Worm (Caenorhabditis elegans) whole organism, L2 larva: ENCODE data around the gene cdr-2.

ENCODE experiments used
- C34F6.9 ChIP-seq: fragments of 150-350 bp; optimal IDR thresholded peaks from 2 replicates; lab custom pipeline; 2014; ENCODE audit warnings: missing biosample characterization, missing genetic modification characterization
- F13H6.1 ChIP-seq: sonication (generic microtip); optimal IDR thresholded peaks from 2 replicates; lab custom pipeline; 2016; ENCODE audit warnings: missing genetic modification characterization, missing compliant biosample characterization
- R02D3.7 ChIP-seq: fragments of 150-350 bp; optimal IDR thresholded peaks from 2 replicates; lab custom pipeline; 2014; ENCODE audit warnings: missing biosample characterization, missing genetic modification characterization
- Y55F3AM.14 ChIP-seq: fragments of 200-800 bp; sonication (Bioruptor generic); optimal IDR thresholded peaks from 2 replicates; lab custom pipeline; 2018; ENCODE audit warnings: mild to moderate bottlenecking, missing genetic modification characterization, missing compliant biosample characterization
- alr-1 ChIP-seq: fragments of 150-350 bp; optimal IDR thresholded peaks from 2 replicates; lab custom pipeline; 2014; ENCODE audit warnings: missing biosample characterization, missing genetic modification characterization
- aly-2 ChIP-seq: fragments of 150-350 bp; optimal IDR thresholded peaks from 2 replicates; lab custom pipeline; 2014; ENCODE audit warnings: missing biosample characterization, missing genetic modification characterization
- ama-1 ChIP-seq: fragments of 150-350 bp; optimal IDR thresholded peaks from 2 replicates; lab custom pipeline; 2018; ENCODE audit warnings: inconsistent platforms
- blmp-1 ChIP-seq: sonication (generic microtip); optimal IDR thresholded peaks from 2 replicates; lab custom pipeline; 2017; ENCODE audit warnings: missing genetic modification characterization, mild to moderate bottlenecking, missing compliant biosample characterization, antibody characterized with exemption, moderate library complexity; ENCODE audit not compliant: insufficient read depth
- ceh-16 ChIP-seq: fragments of 150-350 bp; optimal IDR thresholded peaks from 2 replicates; lab custom pipeline; 2014; ENCODE audit warnings: missing biosample characterization, missing genetic modification characterization
- ceh-82 ChIP-seq: fragments of 150-350 bp; optimal IDR thresholded peaks from 2 replicates; lab custom pipeline; 2014; ENCODE audit warnings: missing biosample characterization, missing genetic modification characterization
- crh-2 ChIP-seq: sonication (generic microtip); optimal IDR thresholded peaks from 2 replicates; lab custom pipeline; 2017; ENCODE audit warnings: missing biosample characterization, missing genetic modification characterization
- dmd-4 ChIP-seq: sonication (generic microtip); optimal IDR thresholded peaks from 2 replicates; lab custom pipeline; 2017; ENCODE audit warnings: missing biosample characterization, missing genetic modification characterization
- fos-1 ChIP-seq: fragments of 150-350 bp; optimal IDR thresholded peaks from 2 replicates; lab custom pipeline; 2014; ENCODE audit warnings: missing biosample characterization, missing genetic modification characterization
- gmeb-1 ChIP-seq: fragments of 150-350 bp; optimal IDR thresholded peaks from 2 replicates; lab custom pipeline; 2014; ENCODE audit warnings: missing biosample characterization, missing genetic modification characterization
- lin-11 ChIP-seq: fragments of 150-350 bp; sonication (generic microtip); optimal IDR thresholded peaks from 2 replicates; lab custom pipeline; 2014; ENCODE audit warnings: missing biosample characterization, missing genetic modification characterization, inconsistent platforms, mixed read lengths
- lin-13 ChIP-seq: fragments of 150-350 bp; optimal IDR thresholded peaks from 2 replicates; lab custom pipeline; 2014; ENCODE audit warnings: missing biosample characterization, missing genetic modification reagents, missing genetic modification characterization
- mab-5 ChIP-seq: fragments of 150-350 bp; optimal IDR thresholded peaks from 2 replicates; lab custom pipeline; 2014; ENCODE audit warnings: missing biosample characterization, missing genetic modification characterization
- mdl-1 ChIP-seq, 2 experiments: fragments of 150-350 bp in 1 of 2; sonication (generic microtip) in 1 of 2; optimal IDR thresholded peaks; 2 replicates each; lab custom pipeline; 2017; ENCODE audit warnings: missing biosample characterization in 2 of 2, missing genetic modification characterization in 2 of 2
- nhr-10 ChIP-seq: sonication (generic microtip); optimal IDR thresholded peaks from 2 replicates; lab custom pipeline; 2017; ENCODE audit warnings: missing biosample characterization, missing genetic modification characterization
- nhr-11 ChIP-seq: fragments of 150-350 bp; optimal IDR thresholded peaks from 2 replicates; lab custom pipeline; 2014; ENCODE audit warnings: missing biosample characterization, missing genetic modification characterization
- nhr-129 ChIP-seq: fragments of 150-350 bp; optimal IDR thresholded peaks from 2 replicates; lab custom pipeline; 2014; ENCODE audit warnings: missing biosample characterization, missing genetic modification characterization
- nhr-21 ChIP-seq: fragments of 150-350 bp; optimal IDR thresholded peaks from 2 replicates; lab custom pipeline; 2014; ENCODE audit warnings: missing biosample characterization, missing genetic modification characterization
- nhr-23 ChIP-seq: fragments of 150-350 bp; optimal IDR thresholded peaks from 2 replicates; lab custom pipeline; 2014; ENCODE audit warnings: missing biosample characterization, missing genetic modification reagents, missing genetic modification characterization
- nhr-237 ChIP-seq: fragments of 150-350 bp; optimal IDR thresholded peaks from 2 replicates; lab custom pipeline; 2014; ENCODE audit warnings: missing biosample characterization, missing genetic modification characterization
- nhr-6 ChIP-seq: fragments of 150-350 bp; optimal IDR thresholded peaks from 2 replicates; lab custom pipeline; 2014; ENCODE audit warnings: missing biosample characterization, missing genetic modification characterization
- nhr-77 ChIP-seq: fragments of 150-350 bp; optimal IDR thresholded peaks from 2 replicates; lab custom pipeline; 2014; ENCODE audit warnings: missing biosample characterization, missing genetic modification characterization
- peb-1 ChIP-seq: fragments of 150-350 bp; optimal IDR thresholded peaks from 2 replicates; lab custom pipeline; 2014; ENCODE audit warnings: missing biosample characterization, missing genetic modification characterization
- sem-4 ChIP-seq: fragments of 150-350 bp; optimal IDR thresholded peaks from 2 replicates; lab custom pipeline; 2014; ENCODE audit warnings: missing biosample characterization, missing genetic modification reagents, missing genetic modification characterization
- skn-1 ChIP-seq: sonication (generic microtip); optimal IDR thresholded peaks from 2 replicates; lab custom pipeline; 2017; ENCODE audit warnings: missing biosample characterization, missing genetic modification characterization
- sma-9 ChIP-seq, 2 experiments: fragments of 150-350 bp in 1 of 2; sonication (generic microtip) in 1 of 2; optimal IDR thresholded peaks; 2 replicates each; lab custom pipeline; 2014 to 2016; ENCODE audit warnings: missing genetic modification characterization in 2 of 2, mild to moderate bottlenecking in 1 of 2, missing biosample characterization in 1 of 2, missing compliant biosample characterization in 1 of 2, missing genetic modification reagents in 1 of 2, moderate library complexity in 1 of 2
- snpc-4 ChIP-seq: fragments of 150-350 bp; optimal IDR thresholded peaks from 2 replicates; lab custom pipeline; 2014; ENCODE audit warnings: missing biosample characterization, missing genetic modification characterization
- unc-39 ChIP-seq: fragments of 150-350 bp; optimal IDR thresholded peaks from 2 replicates; lab custom pipeline; 2014; ENCODE audit warnings: missing biosample characterization, missing genetic modification characterization
- zag-1 ChIP-seq: fragments of 150-350 bp; optimal IDR thresholded peaks from 2 replicates; lab custom pipeline; 2014; ENCODE audit warnings: missing biosample characterization, missing genetic modification characterization
- ztf-1 ChIP-seq: fragments of 200-800 bp; sonication (Bioruptor generic); conservative IDR thresholded peaks from 2 replicates; pipeline ENCODE4 v1.3.6; 2022; ENCODE audit warnings: missing genetic modification characterization, missing compliant biosample characterization
- ztf-11 ChIP-seq: sonication (generic microtip); optimal IDR thresholded peaks from 2 replicates; lab custom pipeline; 2017; ENCODE audit warnings: missing biosample characterization, missing genetic modification characterization
- ztf-4 ChIP-seq: fragments of 150-350 bp; optimal IDR thresholded peaks from 2 replicates; lab custom pipeline; 2014; ENCODE audit warnings: missing biosample characterization, missing genetic modification characterization

Gene cdr-2

DNA sequence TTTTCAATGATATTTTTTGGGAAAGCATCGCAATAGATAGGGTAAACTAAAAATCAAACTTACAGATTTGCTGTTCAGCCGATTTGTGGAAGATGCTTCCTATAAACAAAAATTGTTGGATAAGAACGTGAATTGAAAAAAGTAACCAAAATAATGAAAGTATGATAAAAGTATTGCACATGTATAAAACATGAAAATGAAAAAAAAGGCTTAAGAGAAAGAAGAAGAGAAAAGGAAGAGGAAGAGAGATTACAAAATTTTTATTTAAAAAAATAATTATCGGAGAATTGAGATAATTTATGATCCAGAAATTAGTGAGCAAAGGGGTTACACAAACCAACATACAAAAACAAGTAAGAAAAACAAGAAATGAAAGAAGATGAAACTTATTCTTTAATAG, 25.9 kb upstream of the cdr-2 start, which contains the start of gene pals-37:
TSS of gene pals-37 (minus strand) at position 101 of the 400 bp plus-strand sequence.
- TF ChIP-seq skn-1, result no peak
- no peak for TF ChIP-seq aly-2 (tag; lab: Kevin White, UChicago)
- TF ChIP-seq ceh-16 (tag; lab: Kevin White, UChicago), result no peak
- no peak for TF ChIP-seq R02D3.7 (tag; lab: Kevin White, UChicago)
- no peak for TF ChIP-seq mab-5 (tag; lab: Kevin White, UChicago)
- TF ChIP-seq mdl-1 (tag; optimal IDR thresholded peaks at IDR 0.05; lab: Kevin White, UChicago), result no peak
- TF ChIP-seq unc-39, result no peak
- no peak for TF ChIP-seq ceh-82 (tag; lab: Kevin White, UChicago)
- no peak for TF ChIP-seq snpc-4 (tag; lab: Kevin White, UChicago)
- TF ChIP-seq nhr-11, result no peak
- no peak for TF ChIP-seq ztf-4 (tag; lab: Kevin White, UChicago)
- TF ChIP-seq lin-11 (tag; lab: Kevin White, UChicago), result no peak
- TF ChIP-seq alr-1 (tag; lab: Kevin White, UChicago), result no peak
- TF ChIP-seq nhr-10 (tag; lab: Kevin White, UChicago), result no peak
- no peak for TF ChIP-seq lin-13 (GFP tag; lab: Kevin White, UChicago)
- TF ChIP-seq peb-1 (tag; lab: Kevin White, UChicago), result no peak
- TF ChIP-seq gmeb-1, result no peak
- no peak for TF ChIP-seq sem-4
- TF ChIP-seq nhr-23 (tag; lab: Kevin White, UChicago), result no peak
- TF ChIP-seq ztf-1 (GFP tag; lab: Robert Waterston, UW), result no peak

DNA sequence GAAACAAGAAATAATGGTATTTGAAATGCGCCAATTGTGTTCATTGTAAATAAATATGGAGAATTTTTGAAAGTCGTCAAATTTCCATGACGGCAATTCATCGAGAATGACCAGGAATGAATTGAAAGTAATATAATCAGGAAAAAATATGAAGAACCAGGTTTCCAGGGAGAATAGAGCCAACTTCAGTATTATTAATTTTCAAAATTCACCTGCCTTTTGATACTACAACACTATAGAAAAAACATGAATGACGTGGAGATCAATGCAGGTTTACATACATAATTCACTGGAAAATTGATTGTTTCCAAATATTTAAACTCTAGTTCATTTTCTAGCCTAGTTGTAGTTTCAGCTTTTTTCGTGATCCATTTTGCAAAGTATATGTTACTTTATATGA, 18.2 kb upstream of the cdr-2 start, which contains the start of gene srh-25:
TSS of gene srh-25 (minus strand) at position 101 of the 400 bp plus-strand sequence.
- TF ChIP-seq zag-1 (no peak), ama-1 (no peak), aly-2 (tag; lab: Kevin White, UChicago) (no peak), skn-1 (no peak), nhr-129 (tag; lab: Kevin White, UChicago) (no peak), Y55F3AM.14 (GFP tag; lab: Kevin White, UChicago) (no peak)

DNA sequence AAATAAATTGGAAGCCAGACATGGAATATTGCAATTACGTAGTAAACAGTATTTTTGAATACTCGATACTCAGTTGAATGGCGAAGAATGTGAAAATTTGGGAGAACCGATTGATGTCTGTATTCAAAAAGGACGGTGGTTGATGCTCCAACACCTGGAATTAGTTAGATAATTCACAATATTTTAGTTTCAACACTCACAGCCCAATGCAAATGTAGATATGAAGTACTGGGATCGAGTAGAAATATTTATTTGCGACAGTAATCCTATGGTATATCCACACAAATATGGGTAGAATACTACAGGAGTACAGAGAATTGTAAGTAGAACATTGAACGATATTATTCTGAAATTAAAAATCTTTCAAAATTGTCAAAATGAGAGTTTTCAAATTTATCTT, 17.6 kb upstream of the cdr-2 start:
- no peak for TF ChIP-seq sma-9 (GFP tag; optimal IDR thresholded peaks at IDR 0.05; lab: Kevin White, UChicago)
- TF ChIP-seq sma-9 (tag; optimal IDR thresholded peaks at IDR 0.05; lab: Kevin White, UChicago), result no peak
- no peak for TF ChIP-seq nhr-23 (tag; lab: Kevin White, UChicago)
- no peak for TF ChIP-seq R02D3.7 (tag; lab: Kevin White, UChicago)
- no peak for TF ChIP-seq nhr-11
- TF ChIP-seq mdl-1 (tag; optimal IDR thresholded peaks at IDR 0.05; lab: Kevin White, UChicago), result no peak
- TF ChIP-seq F13H6.1 (tag; lab: Kevin White, UChicago), result no peak
- TF ChIP-seq C34F6.9, result no peak
- no peak for TF ChIP-seq crh-2
- TF ChIP-seq nhr-10 (tag; lab: Kevin White, UChicago), result no peak
- no peak for TF ChIP-seq nhr-237 (tag; lab: Kevin White, UChicago)
- TF ChIP-seq fos-1 (tag; lab: Kevin White, UChicago), result no peak
- TF ChIP-seq peb-1 (tag; lab: Kevin White, UChicago), result no peak
- no peak for TF ChIP-seq nhr-77 (tag; lab: Kevin White, UChicago)
- TF ChIP-seq, all 48 proteins: peak for 0

DNA sequence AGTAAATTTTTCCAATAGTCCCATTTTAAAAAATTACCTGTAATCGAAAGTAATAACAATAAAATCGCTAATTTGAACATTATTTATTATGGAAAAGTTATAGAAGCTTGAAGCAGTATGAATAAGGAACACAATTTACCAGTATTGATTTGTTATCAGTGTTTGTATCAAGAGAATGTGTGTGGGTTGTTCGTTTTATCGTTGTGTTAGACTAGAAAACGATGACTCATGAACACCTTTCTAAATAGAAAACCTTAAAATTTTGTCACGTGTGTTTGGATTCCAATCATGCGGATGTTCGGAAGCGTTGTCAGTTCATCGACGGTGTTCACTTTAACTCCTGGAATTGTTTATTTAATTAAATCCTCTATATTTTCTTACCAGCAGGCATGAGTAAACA, 16.6 kb upstream of the cdr-2 start, which contains the start of gene C54D10.13:
TSS of gene C54D10.13 (minus strand) at position 179 of the 400 bp plus-strand sequence.
- TF ChIP-seq fos-1 (tag; lab: Kevin White, UChicago) (peak; percentile 67), lin-11 (tag; lab: Kevin White, UChicago) (no peak)

DNA sequence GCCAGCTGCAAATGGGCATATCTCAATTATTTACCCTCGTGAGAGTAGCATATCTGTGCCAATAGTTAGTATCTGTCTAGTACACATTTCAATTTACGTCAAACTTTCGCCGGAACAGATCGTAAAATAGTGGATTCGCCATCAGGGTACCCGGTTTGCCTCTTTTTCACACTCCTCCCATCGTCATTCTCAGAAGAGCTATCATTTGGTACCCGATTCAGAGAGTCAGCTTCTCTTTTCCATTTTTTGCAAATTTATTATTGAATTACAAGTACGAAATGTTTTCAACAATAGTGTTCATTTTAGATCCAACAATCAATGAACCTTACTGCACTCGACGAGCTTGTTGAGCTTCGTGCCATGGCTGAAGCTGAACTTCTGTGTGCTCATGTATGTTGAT, 13.5 kb upstream of the cdr-2 start, which contains the start of gene C54D10.5:
TSS of gene C54D10.5 (plus strand) at position 301 of the 400 bp plus-strand sequence.
- TF ChIP-seq lin-13 (GFP tag; lab: Kevin White, UChicago), result no peak
- no peak for TF ChIP-seq blmp-1 (tag; lab: Kevin White, UChicago)
- TF ChIP-seq dmd-4 (tag; lab: Kevin White, UChicago), result no peak
- no peak for TF ChIP-seq C34F6.9
- TF ChIP-seq aly-2 (tag; lab: Kevin White, UChicago), result no peak
- no peak for TF ChIP-seq ztf-1 (GFP tag; lab: Robert Waterston, UW)
- TF ChIP-seq nhr-21, result no peak
- no peak for TF ChIP-seq ztf-11 (tag; lab: Kevin White, UChicago)
- no peak for TF ChIP-seq nhr-237 (tag; lab: Kevin White, UChicago)
- TF ChIP-seq unc-39, result no peak
- TF ChIP-seq F13H6.1 (tag; lab: Kevin White, UChicago), result no peak
- no peak for TF ChIP-seq nhr-129 (tag; lab: Kevin White, UChicago)
- TF ChIP-seq nhr-6, result no peak
